Comparison of ENCODE assay signal across 2 fruit fly cellular contexts in genomic region chr3R:30803815-30804515, dm6.
TF ChIP-seq lines count a peak whose summit lies in the region.

No protein-coding gene starts in this region.

TF ChIP-seq in whole organism, embryonic, 481 proteins besides CTCF, POLR2A, EP300 and RAD21 (continued from another document and continues in another):
- TF ChIP-seq CG12391 (tag; optimal IDR thresholded peaks at IDR 0.05; lab: Kevin White, UChicago), result peak; percentile 35
- TF ChIP-seq CG9215 (GFP tag; IDR thresholded peaks at IDR 0.05; lab: Robert Waterston, UW), result no peak
- TF ChIP-seq CG30431 (GFP tag; optimal IDR thresholded peaks at IDR 0.05; lab: Kevin White, UChicago), result peak; percentile 24
- no peak for TF ChIP-seq Hr78 (GFP tag; optimal IDR thresholded peaks at IDR 0.05; lab: Kevin White, UChicago)
- no peak for TF ChIP-seq hb (GFP tag; IDR thresholded peaks at IDR 0.05; lab: Robert Waterston, UW; ENCODE audit: partially characterized antibody)
- no peak for TF ChIP-seq ato (GFP tag; IDR thresholded peaks at IDR 0.05; lab: Robert Waterston, UW; ENCODE audit: partially characterized antibody)
- no peak for TF ChIP-seq toy (GFP tag; IDR thresholded peaks at IDR 0.05; lab: Robert Waterston, UW)
- no peak for TF ChIP-seq Six4 (GFP tag; optimal IDR thresholded peaks at IDR 0.05; lab: Kevin White, UChicago)
- no peak for TF ChIP-seq vfl (GFP tag; optimal IDR thresholded peaks at IDR 0.05; lab: Kevin White, UChicago)
- TF ChIP-seq ems (GFP tag; optimal IDR thresholded peaks at IDR 0.05; lab: Kevin White, UChicago), result no peak
- TF ChIP-seq fd96Cb (tag; optimal IDR thresholded peaks at IDR 0.05; lab: Kevin White, UChicago), result peak; percentile 24
- TF ChIP-seq Drgx (GFP tag; IDR thresholded peaks at IDR 0.05; lab: Robert Waterston, UW), result peak; percentile 79
- TF ChIP-seq prd (optimal IDR thresholded peaks at IDR 0.05; lab: Kevin White, UChicago), result no peak
- TF ChIP-seq prd (GFP tag; IDR thresholded peaks at IDR 0.05; lab: Robert Waterston, UW), result peak; percentile 19; the same call in 1 of the 3 replicates
- TF ChIP-seq CG17568 (GFP tag; optimal IDR thresholded peaks at IDR 0.05; lab: Kevin White, UChicago), result no peak
- peak; percentile 56 for TF ChIP-seq nom (GFP tag; optimal IDR thresholded peaks at IDR 0.05; lab: Kevin White, UChicago)
- no peak for TF ChIP-seq Fer3 (tag; optimal IDR thresholded peaks at IDR 0.05; lab: Kevin White, UChicago)
- TF ChIP-seq Dfd (GFP tag; optimal IDR thresholded peaks at IDR 0.05; lab: Kevin White, UChicago), result no peak
- no peak for TF ChIP-seq CG3163 (GFP tag; optimal IDR thresholded peaks at IDR 0.05; lab: Kevin White, UChicago)
- no peak for TF ChIP-seq lilli (GFP tag; optimal IDR thresholded peaks at IDR 0.05; lab: Kevin White, UChicago)
- no peak for TF ChIP-seq Ets65A (GFP tag; lab: Kevin White, UChicago)
- TF ChIP-seq CG7839 (tag; optimal IDR thresholded peaks at IDR 0.05; lab: Kevin White, UChicago), result peak; percentile 46
- no peak for TF ChIP-seq Blimp-1 (GFP tag; optimal IDR thresholded peaks at IDR 0.05; lab: Kevin White, UChicago)
- TF ChIP-seq CG11085 (GFP tag; IDR thresholded peaks at IDR 0.05; lab: Robert Waterston, UW), result no peak
- TF ChIP-seq CG17912 (GFP tag; optimal IDR thresholded peaks at IDR 0.05; lab: Kevin White, UChicago), result no peak
- no peak for TF ChIP-seq gfzf (GFP tag; optimal IDR thresholded peaks at IDR 0.05; lab: Kevin White, UChicago)
- TF ChIP-seq CG42726 (GFP tag; IDR thresholded peaks at IDR 0.05; lab: Robert Waterston, UW; ENCODE audit: partially characterized antibody), result no peak
- TF ChIP-seq pum (GFP tag; optimal IDR thresholded peaks at IDR 0.05; lab: Kevin White, UChicago), result no peak
- peak; percentile 98 for TF ChIP-seq sd (tag; optimal IDR thresholded peaks at IDR 0.05; lab: Kevin White, UChicago)
- no peak for TF ChIP-seq tx (GFP tag; optimal IDR thresholded peaks at IDR 0.05; lab: Kevin White, UChicago)
- TF ChIP-seq lov (optimal IDR thresholded peaks at IDR 0.05; lab: Kevin White, UChicago), result no peak
- TF ChIP-seq lov (GFP tag; IDR thresholded peaks at IDR 0.05; lab: Robert Waterston, UW), result no peak
- TF ChIP-seq CG14860 (GFP tag; IDR thresholded peaks at IDR 0.05; lab: Robert Waterston, UW; ENCODE audit: partially characterized antibody), result no peak
- TF ChIP-seq CG2889 (GFP tag; IDR thresholded peaks at IDR 0.05; lab: Robert Waterston, UW), result no peak
- TF ChIP-seq Scr (GFP tag; IDR thresholded peaks at IDR 0.05; lab: Robert Waterston, UW; ENCODE audit: partially characterized antibody), result no peak
- no peak for TF ChIP-seq jigr1 (GFP tag; IDR thresholded peaks at IDR 0.05; lab: Robert Waterston, UW)
- TF ChIP-seq tap (tag; optimal IDR thresholded peaks at IDR 0.05; lab: Kevin White, UChicago), result no peak
- TF ChIP-seq CG1832 (GFP tag; optimal IDR thresholded peaks at IDR 0.05; lab: Kevin White, UChicago), result no peak
- TF ChIP-seq CG12071 (GFP tag; optimal IDR thresholded peaks at IDR 0.05; lab: Kevin White, UChicago), result no peak
- peak; percentile 19 for TF ChIP-seq Ssrp (tag; optimal IDR thresholded peaks at IDR 0.05; lab: Kevin White, UChicago)
- TF ChIP-seq CG4328 (GFP tag; optimal IDR thresholded peaks at IDR 0.05; lab: Kevin White, UChicago), result no peak
- peak; percentile 19; the same call in 1 of the 2 replicates for TF ChIP-seq lmd (GFP tag; IDR thresholded peaks at IDR 0.05; lab: Robert Waterston, UW)
- TF ChIP-seq CG10209 (GFP tag; optimal IDR thresholded peaks at IDR 0.05; lab: Kevin White, UChicago), result peak; percentile 42
- no peak for TF ChIP-seq H15 (GFP tag; IDR thresholded peaks at IDR 0.05; lab: Robert Waterston, UW)
- no peak for TF ChIP-seq CG13624 (GFP tag; optimal IDR thresholded peaks at IDR 0.05; lab: Kevin White, UChicago)
- TF ChIP-seq CG10565 (GFP tag; optimal IDR thresholded peaks at IDR 0.05; lab: Kevin White, UChicago), result no peak
- TF ChIP-seq gro (GFP tag; optimal IDR thresholded peaks at IDR 0.05; lab: Kevin White, UChicago), result no peak
- TF ChIP-seq eyg (GFP tag; optimal IDR thresholded peaks at IDR 0.05; lab: Kevin White, UChicago), result no peak
- no peak for TF ChIP-seq crc (GFP tag; optimal IDR thresholded peaks at IDR 0.05; lab: Kevin White, UChicago)
- TF ChIP-seq chinmo (GFP tag; IDR thresholded peaks at IDR 0.05; lab: Robert Waterston, UW; ENCODE audit: partially characterized antibody), result 0 out of 4 replicates have a peak, but pooled peaks have one; percentile 40
- TF ChIP-seq CG6175 (GFP tag; IDR thresholded peaks at IDR 0.05; lab: Robert Waterston, UW), result no peak
- TF ChIP-seq ranshi (GFP tag; IDR thresholded peaks at IDR 0.05; lab: Robert Waterston, UW), result no peak
- no peak for TF ChIP-seq BEAF-32 (GFP tag; optimal IDR thresholded peaks at IDR 0.05; lab: Kevin White, UChicago)
- no peak for TF ChIP-seq CG7271 (tag; optimal IDR thresholded peaks at IDR 0.05; lab: Kevin White, UChicago)
- peak; percentile 18 for TF ChIP-seq CG15601 (tag; optimal IDR thresholded peaks at IDR 0.05; lab: Kevin White, UChicago)
- no peak for TF ChIP-seq CG7745 (tag; optimal IDR thresholded peaks at IDR 0.05; lab: Kevin White, UChicago)
- TF ChIP-seq CG18619 (GFP tag; optimal IDR thresholded peaks at IDR 0.05; lab: Kevin White, UChicago), result no peak
- TF ChIP-seq her (GFP tag; optimal IDR thresholded peaks at IDR 0.05; lab: Kevin White, UChicago), result no peak
- TF ChIP-seq row (GFP tag; IDR thresholded peaks at IDR 0.05; lab: Robert Waterston, UW), result peak; percentile 33; the same call in 2 of the 3 replicates
- no peak for TF ChIP-seq lbe (GFP tag; optimal IDR thresholded peaks at IDR 0.05; lab: Kevin White, UChicago)
- TF ChIP-seq CG10979 (tag; optimal IDR thresholded peaks at IDR 0.05; lab: Kevin White, UChicago), result peak; percentile 28
- TF ChIP-seq jumu (GFP tag; optimal IDR thresholded peaks at IDR 0.05; lab: Kevin White, UChicago), result no peak
- TF ChIP-seq amos (GFP tag; IDR thresholded peaks at IDR 0.05; lab: Robert Waterston, UW; ENCODE audit: partially characterized antibody), result no peak
- no peak for TF ChIP-seq CG14667 (GFP tag; IDR thresholded peaks at IDR 0.05; lab: Robert Waterston, UW)
- TF ChIP-seq bbx (GFP tag; IDR thresholded peaks at IDR 0.05; lab: Robert Waterston, UW; ENCODE audit: partially characterized antibody), result 0 out of 2 replicates have a peak, but pooled peaks have one; percentile 18
- TF ChIP-seq CoRest (tag; optimal IDR thresholded peaks at IDR 0.05; lab: Kevin White, UChicago), result peak; percentile 28
- peak; percentile 12 for TF ChIP-seq CG13424 (tag; optimal IDR thresholded peaks at IDR 0.05; lab: Kevin White, UChicago)

TF ChIP-seq in whole organism, prepupa, 60 proteins besides CTCF, POLR2A, EP300 and RAD21 (continued from another document):
- TF ChIP-seq Ets96B (tag; optimal IDR thresholded peaks at IDR 0.05; lab: Kevin White, UChicago) (peak; percentile 72), Blimp-1 (GFP tag; optimal IDR thresholded peaks at IDR 0.05; lab: Kevin White, UChicago) (peak; percentile 42), CG4318 (GFP tag; optimal IDR thresholded peaks at IDR 0.05; lab: Kevin White, UChicago) (peak; percentile 87), vri (GFP tag; optimal IDR thresholded peaks at IDR 0.05; lab: Kevin White, UChicago) (peak; percentile 22), CG16779 (tag; optimal IDR thresholded peaks at IDR 0.05; lab: Kevin White, UChicago) (peak; percentile 44), Eip78C (GFP tag; lab: Kevin White, UChicago) (peak; percentile 91), Hr39 (GFP tag; optimal IDR thresholded peaks at IDR 0.05; lab: Kevin White, UChicago) (peak; percentile 85), Met (GFP tag; optimal IDR thresholded peaks at IDR 0.05; lab: Kevin White, UChicago) (peak; percentile 69), dac (GFP tag; optimal IDR thresholded peaks at IDR 0.05; lab: Kevin White, UChicago) (peak; percentile 73)
TF ChIP-seq in whole organism, prepupa: peak in this region for 54.
